Fruit fly (Drosophila melanogaster) whole organism, pupa: ENCODE data around the gene Obp73a.

Experiments
- CG8159 ChIP-seq: fragments of 200-800 bp; sonication (Bioruptor generic); optimal IDR thresholded peaks from 3 replicates; lab custom pipeline; 2018; ENCODE audit warnings: missing biosample characterization, mild to moderate bottlenecking, missing genetic modification characterization, moderate library complexity
- CG8301 ChIP-seq: fragments of 200-800 bp; sonication (Bioruptor generic); optimal IDR thresholded peaks from 2 replicates; lab custom pipeline; 2018; ENCODE audit warnings: missing biosample characterization, mild to moderate bottlenecking, missing genetic modification characterization
- Ets98B ChIP-seq: fragments of 200-800 bp; sonication (Bioruptor generic); IDR thresholded peaks from 2 replicates; pipeline ENCODE4 v1.3.6; 2022; ENCODE audit warnings: missing biosample characterization, missing genetic modification characterization

- TF ChIP-seq CG8159 (tag; lab: Kevin White, UChicago) (no peak), Ets98B (GFP tag; lab: Robert Waterston, UW) (peak; percentile 10; the same call in 1 of the 2 replicates), CG8301 (tag; lab: Kevin White, UChicago) (peak; percentile 31)
Measured at dm6 chr3L:16944061-16944460, at the start of gene Obp73a.
